Fruit fly (Drosophila melanogaster) whole organism, embryonic: ENCODE results near the gene CG15196.

Experiments
- Asciz ChIP-seq: fragments of 200-800 bp; sonication (Bioruptor generic); optimal IDR thresholded peaks from 2 replicates; lab custom pipeline; 2017; ENCODE audit warnings: missing biosample characterization, mild to moderate bottlenecking, missing genetic modification characterization, missing genetic modification reagents
- CG10543 ChIP-seq: fragments of 200-800 bp; sonication (Bioruptor generic); optimal IDR thresholded peaks from 3 replicates; lab custom pipeline; 2017; ENCODE audit warnings: missing biosample characterization, mild to moderate bottlenecking, missing genetic modification characterization, moderate library complexity
- CG10654 ChIP-seq: fragments of 200-800 bp; sonication (Bioruptor generic); optimal IDR thresholded peaks from 2 replicates; lab custom pipeline; 2016; ENCODE audit warnings: missing biosample characterization, missing genetic modification characterization
- CG11695 ChIP-seq: fragments of 200-800 bp; sonication (Bioruptor generic); IDR thresholded peaks from 3 replicates; pipeline ENCODE4 v1.3.6; 2022; ENCODE audit warnings: missing biosample characterization, missing genetic modification characterization
- CG13296 ChIP-seq: fragments of 200-800 bp; sonication (Bioruptor generic); optimal IDR thresholded peaks from 3 replicates; lab custom pipeline; 2018; ENCODE audit warnings: missing biosample characterization, mild to moderate bottlenecking, missing genetic modification characterization
- CG14710 ChIP-seq: fragments of 200-800 bp; sonication (Bioruptor generic); optimal IDR thresholded peaks from 3 replicates; lab custom pipeline; 2019; ENCODE audit warnings: missing biosample characterization, mild to moderate bottlenecking, missing genetic modification characterization, moderate library complexity
- CG17359 ChIP-seq: fragments of 200-800 bp; sonication (Bioruptor generic); optimal IDR thresholded peaks from 3 replicates; lab custom pipeline; 2018; ENCODE audit warnings: missing biosample characterization, mild to moderate bottlenecking, missing genetic modification characterization, moderate library complexity
- CG17361 ChIP-seq: fragments of 200-800 bp; sonication (Bioruptor generic); IDR thresholded peaks from 3 replicates; pipeline ENCODE4 v1.3.6; 2022; ENCODE audit warnings: missing biosample characterization, missing genetic modification characterization
- CG17385 ChIP-seq: fragments of 200-800 bp; sonication (Bioruptor generic); optimal IDR thresholded peaks from 3 replicates; lab custom pipeline; 2018; ENCODE audit warnings: missing biosample characterization, mild to moderate bottlenecking, missing genetic modification characterization
- CG17829 ChIP-seq: fragments of 200-800 bp; optimal IDR thresholded peaks from 2 replicates; lab custom pipeline; 2019; ENCODE audit warnings: missing biosample characterization, mild to moderate bottlenecking, missing genetic modification characterization, moderate library complexity
- CG2678 ChIP-seq: fragments of 200-800 bp; sonication (Bioruptor generic); optimal IDR thresholded peaks from 3 replicates; lab custom pipeline; 2019; ENCODE audit warnings: missing biosample characterization, mild to moderate bottlenecking, missing genetic modification characterization, moderate library complexity
- CG30431 ChIP-seq: fragments of 200-800 bp; sonication (Bioruptor generic); optimal IDR thresholded peaks from 2 replicates; lab custom pipeline; 2017; ENCODE audit warnings: missing biosample characterization, missing genetic modification characterization
- CG31224 ChIP-seq: fragments of 200-800 bp; sonication (Bioruptor generic); IDR thresholded peaks from 2 replicates; pipeline ENCODE4 v1.3.6; 2022; ENCODE audit warnings: missing biosample characterization, missing genetic modification characterization
- CG3163 ChIP-seq: fragments of 200-800 bp; sonication (Bioruptor generic); optimal IDR thresholded peaks from 3 replicates; lab custom pipeline; 2016; ENCODE audit warnings: missing biosample characterization, missing genetic modification characterization
- CG33557 ChIP-seq: fragments of 200-800 bp; sonication (Bioruptor generic); optimal IDR thresholded peaks from 2 replicates; lab custom pipeline; 2019; ENCODE audit warnings: missing biosample characterization, mild to moderate bottlenecking, missing genetic modification characterization, moderate library complexity
- CG34224 ChIP-seq: fragments of 200-800 bp; sonication (Bioruptor generic); IDR thresholded peaks from 3 replicates; pipeline ENCODE4 v1.3.6; 2022; ENCODE audit warnings: missing biosample characterization, missing genetic modification characterization; ENCODE audit not compliant: partially characterized antibody
- CG4404 ChIP-seq: fragments of 200-800 bp; sonication (Bioruptor generic); IDR thresholded peaks from 2 replicates; pipeline ENCODE4 v1.3.6; 2022; ENCODE audit warnings: missing biosample characterization, missing genetic modification characterization
- CG7745 ChIP-seq: fragments of 200-800 bp; sonication (Bioruptor generic); optimal IDR thresholded peaks from 2 replicates; lab custom pipeline; 2018; ENCODE audit warnings: missing biosample characterization, mild to moderate bottlenecking, missing genetic modification characterization, moderate library complexity
- CG9609 ChIP-seq: fragments of 200-800 bp; sonication (Bioruptor generic); optimal IDR thresholded peaks from 3 replicates; lab custom pipeline; 2016; ENCODE audit warnings: missing biosample characterization, missing genetic modification characterization
- CoRest ChIP-seq: fragments of 200-800 bp; sonication (Bioruptor generic); optimal IDR thresholded peaks from 3 replicates; lab custom pipeline; 2018; ENCODE audit warnings: missing biosample characterization, mild to moderate bottlenecking, missing genetic modification characterization, moderate library complexity
- Dip3 ChIP-seq: fragments of 200-800 bp; sonication (Bioruptor generic); optimal IDR thresholded peaks from 3 replicates; lab custom pipeline; 2016; ENCODE audit warnings: missing biosample characterization, missing genetic modification characterization
- Ets97D ChIP-seq: fragments of 200-800 bp; sonication (Bioruptor generic); optimal IDR thresholded peaks from 3 replicates; lab custom pipeline; 2016; ENCODE audit warnings: missing biosample characterization, missing genetic modification characterization
- H2.0 ChIP-seq: fragments of 200-800 bp; sonication (Bioruptor generic); IDR thresholded peaks from 2 replicates; pipeline ENCODE4 v1.3.6; 2022; ENCODE audit warnings: missing biosample characterization, missing genetic modification characterization
- Hr39 ChIP-seq: fragments of >200 bp; optimal IDR thresholded peaks from 2 replicates; lab custom pipeline; 2017
- Lim3 ChIP-seq: fragments of 200-800 bp; sonication (Bioruptor generic); IDR thresholded peaks from 2 replicates; pipeline ENCODE4 v1.3.6; 2022; ENCODE audit warnings: missing biosample characterization, missing genetic modification characterization
- Mrtf ChIP-seq: fragments of 200-800 bp; sonication (Bioruptor generic); IDR thresholded peaks from 3 replicates; pipeline ENCODE4 v1.3.6; 2022; ENCODE audit warnings: missing biosample characterization, missing genetic modification characterization
- NC2α ChIP-seq: fragments of 200-800 bp; sonication (Bioruptor generic); optimal IDR thresholded peaks from 2 replicates; lab custom pipeline; 2016; ENCODE audit warnings: missing biosample characterization, missing genetic modification characterization
- Nf-YC ChIP-seq: fragments of 200-800 bp; optimal IDR thresholded peaks from 3 replicates; lab custom pipeline; 2019; ENCODE audit warnings: missing biosample characterization, mild to moderate bottlenecking, missing genetic modification characterization, moderate library complexity
- Ptx1 ChIP-seq: fragments of 200-800 bp; sonication (Bioruptor generic); IDR thresholded peaks from 2 replicates; pipeline ENCODE4 v1.3.6; 2022; ENCODE audit warnings: missing biosample characterization, missing genetic modification characterization
- Rfx ChIP-seq: fragments of 200-800 bp; sonication (Bioruptor generic); IDR thresholded peaks from 2 replicates; pipeline ENCODE4 v1.3.6; 2022; ENCODE audit warnings: missing biosample characterization, missing genetic modification characterization
- ara ChIP-seq: fragments of 200-800 bp; sonication (Bioruptor generic); IDR thresholded peaks from 2 replicates; pipeline ENCODE4 v1.3.6; 2022; ENCODE audit warnings: missing biosample characterization, missing genetic modification characterization
- ato ChIP-seq: fragments of 200-800 bp; sonication (Bioruptor generic); IDR thresholded peaks from 2 replicates; pipeline ENCODE4 v1.3.6; 2022; ENCODE audit warnings: missing biosample characterization, missing genetic modification characterization; ENCODE audit not compliant: partially characterized antibody
- crol ChIP-seq: fragments of 200-800 bp; sonication (Bioruptor generic); IDR thresholded peaks from 2 replicates; pipeline ENCODE4 v1.3.6; 2022; ENCODE audit warnings: missing biosample characterization, missing genetic modification characterization
- eve ChIP-seq, 2 experiments: fragments of >200 bp; optimal IDR thresholded peaks; 2 replicates each; lab custom pipeline; 2017; ENCODE audit warnings: missing biosample characterization in 2 of 2, missing genetic modification characterization in 2 of 2
- ewg ChIP-seq: fragments of 200-800 bp; sonication (Bioruptor generic); optimal IDR thresholded peaks from 3 replicates; lab custom pipeline; 2017; ENCODE audit warnings: mild to moderate bottlenecking, missing biosample characterization, missing genetic modification reagents, missing genetic modification characterization
- fd3F ChIP-seq: fragments of 200-800 bp; sonication (Bioruptor generic); optimal IDR thresholded peaks from 2 replicates; lab custom pipeline; 2018; ENCODE audit warnings: missing biosample characterization, mild to moderate bottlenecking, missing genetic modification characterization, moderate library complexity
- fu2 ChIP-seq: fragments of 200-800 bp; sonication (Bioruptor generic); optimal IDR thresholded peaks from 2 replicates; lab custom pipeline; 2016; ENCODE audit warnings: missing biosample characterization, missing genetic modification characterization
- gem ChIP-seq: fragments of 200-800 bp; sonication (Bioruptor generic); optimal IDR thresholded peaks from 2 replicates; lab custom pipeline; 2019; ENCODE audit warnings: missing biosample characterization, mild to moderate bottlenecking, missing genetic modification characterization, moderate library complexity
- hbn ChIP-seq: fragments of 200-800 bp; sonication (Bioruptor generic); IDR thresholded peaks from 2 replicates; pipeline ENCODE4 v1.3.6; 2022; ENCODE audit warnings: missing biosample characterization, missing genetic modification characterization; ENCODE audit not compliant: partially characterized antibody
- lmd ChIP-seq: fragments of 200-800 bp; sonication (Bioruptor generic); IDR thresholded peaks from 2 replicates; pipeline ENCODE4 v1.3.6; 2022; ENCODE audit warnings: missing biosample characterization, missing genetic modification characterization
- nom ChIP-seq: fragments of 200-800 bp; sonication (Bioruptor generic); optimal IDR thresholded peaks from 2 replicates; lab custom pipeline; 2017; ENCODE audit warnings: missing biosample characterization, missing genetic modification characterization, mild to moderate bottlenecking, moderate library complexity, missing genetic modification reagents
- onecut ChIP-seq: fragments of 200-800 bp; sonication (Bioruptor generic); IDR thresholded peaks from 2 replicates; pipeline ENCODE4 v1.3.6; 2022; ENCODE audit warnings: missing biosample characterization, missing genetic modification characterization
- pan ChIP-seq, 4 experiments: fragments of >200 bp in 3 of 4; fragments of 200-800 bp in 1 of 4; sonication (Bioruptor generic) in 1 of 4; optimal IDR thresholded peaks in 3 of 4; IDR thresholded peaks in 1 of 4; 2 replicates each; pipeline versions ENCODE4 v1.3.6 to Lab custom; 2017 to 2022; ENCODE audit warnings: missing biosample characterization in 2 of 4, missing genetic modification characterization in 2 of 4, mixed read lengths in 1 of 4
- pb ChIP-seq: fragments of 200-800 bp; sonication (Bioruptor generic); optimal IDR thresholded peaks from 3 replicates; lab custom pipeline; 2016; ENCODE audit warnings: missing biosample characterization, missing genetic modification characterization
- repo ChIP-seq: fragments of 200-800 bp; sonication (Bioruptor generic); optimal IDR thresholded peaks from 2 replicates; lab custom pipeline; 2016; ENCODE audit warnings: missing biosample characterization, missing genetic modification characterization
- sd ChIP-seq: fragments of 200-800 bp; sonication (Bioruptor generic); optimal IDR thresholded peaks from 3 replicates; lab custom pipeline; 2018; ENCODE audit warnings: missing biosample characterization, mild to moderate bottlenecking, missing genetic modification characterization, moderate library complexity
- sens ChIP-seq: fragments of 200-800 bp; sonication (Bioruptor generic); peaks from one replicate; lab custom pipeline; 2016; ENCODE audit warnings: missing biosample characterization, missing genetic modification characterization
- slp2 ChIP-seq: fragments of 200-800 bp; sonication (Bioruptor generic); optimal IDR thresholded peaks from 2 replicates; lab custom pipeline; 2016; ENCODE audit warnings: missing biosample characterization, missing genetic modification characterization
- ssp ChIP-seq: fragments of 200-800 bp; sonication (Bioruptor generic); IDR thresholded peaks from 2 replicates; pipeline ENCODE4 v1.3.6; 2022; ENCODE audit warnings: missing biosample characterization, missing genetic modification characterization
- tap ChIP-seq: fragments of 200-800 bp; optimal IDR thresholded peaks from 3 replicates; lab custom pipeline; 2019; ENCODE audit warnings: missing biosample characterization, mild to moderate bottlenecking, missing genetic modification characterization, moderate library complexity
- ttk ChIP-seq: fragments of 200-800 bp; sonication (Bioruptor generic); IDR thresholded peaks from 2 replicates; pipeline ENCODE4 v2.1.2; 2022; ENCODE audit warnings: missing biosample characterization, missing genetic modification characterization

Gene CG15196

DNA sequence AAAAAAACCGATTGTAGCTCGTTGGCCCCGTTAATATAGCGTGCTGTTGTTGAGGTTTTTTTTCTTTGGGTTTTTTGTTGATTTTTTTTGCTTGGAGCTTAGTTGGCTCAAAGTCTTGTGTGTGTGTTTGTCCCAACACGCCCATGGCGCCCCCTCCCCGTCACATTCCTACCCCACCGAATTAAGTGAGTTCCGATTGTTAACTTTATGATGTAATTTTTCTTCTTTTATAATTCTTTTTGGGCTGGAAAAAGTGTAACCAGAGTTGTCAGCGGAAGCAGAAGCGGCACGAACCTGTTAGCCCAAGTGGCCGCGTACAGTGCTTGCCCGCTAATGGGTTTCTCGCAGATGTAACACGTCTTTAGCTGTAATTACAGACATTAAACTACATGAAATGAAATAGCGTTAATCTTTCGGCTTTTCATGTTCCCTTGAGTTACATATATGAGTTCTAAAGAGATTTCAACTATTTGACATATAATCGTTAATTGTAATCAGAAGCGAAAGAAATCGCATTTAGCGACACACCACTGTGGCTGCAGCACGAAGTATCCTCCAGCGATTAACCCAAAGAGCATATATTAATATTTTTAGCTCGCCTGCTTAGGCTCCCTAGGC lies 16.6 kb upstream of the CG15196 start (continued):
- no peak for TF ChIP-seq ara (GFP tag; lab: Robert Waterston, UW)
- no peak for TF ChIP-seq nom (GFP tag; lab: Kevin White, UChicago)
- TF ChIP-seq ttk: no peak
- TF ChIP-seq Ptx1 (GFP tag; lab: Robert Waterston, UW): 0 out of 2 replicates have a peak, but pooled peaks have one; percentile 29
- TF ChIP-seq Rfx (GFP tag; lab: Robert Waterston, UW): 0 out of 2 replicates have a peak, but pooled peaks have one; percentile 55
- no peak for TF ChIP-seq CG30431 (GFP tag; lab: Kevin White, UChicago)
- TF ChIP-seq onecut: no peak
- TF ChIP-seq Mrtf (GFP tag; lab: Robert Waterston, UW): no peak
- TF ChIP-seq gem (tag; lab: Kevin White, UChicago): peak; percentile 49
- no peak for TF ChIP-seq slp2 (GFP tag; lab: Kevin White, UChicago)
- TF ChIP-seq CG31224 (GFP tag; lab: Robert Waterston, UW): no peak
- no peak for TF ChIP-seq CoRest (tag; lab: Kevin White, UChicago)
- no peak for TF ChIP-seq CG4404 (GFP tag; lab: Robert Waterston, UW)
- no peak for TF ChIP-seq lmd (GFP tag; lab: Robert Waterston, UW)
- no peak for TF ChIP-seq hbn
- no peak for TF ChIP-seq CG13296 (GFP tag; lab: Kevin White, UChicago)
- no peak for TF ChIP-seq ato (GFP tag; lab: Robert Waterston, UW)
- no peak for TF ChIP-seq pan (optimal IDR thresholded peaks at IDR 0.05; lab: Kevin White, UChicago)
- no peak for TF ChIP-seq pan (GFP tag; optimal IDR thresholded peaks at IDR 0.05 in 1 of 2, IDR thresholded peaks at IDR 0.05 in 1 of 2)
- TF ChIP-seq Ets97D (GFP tag; lab: Kevin White, UChicago): no peak
- no peak for TF ChIP-seq CG9609 (GFP tag; lab: Kevin White, UChicago)
- no peak for TF ChIP-seq CG2678 (tag; lab: Kevin White, UChicago)
- TF ChIP-seq sens (GFP tag; lab: Kevin White, UChicago): peak; percentile 53
- TF ChIP-seq pb: no peak
- no peak for TF ChIP-seq CG7745 (tag; lab: Kevin White, UChicago)
- no peak for TF ChIP-seq fd3F (GFP tag; lab: Kevin White, UChicago)
- no peak for TF ChIP-seq CG17359 (tag; lab: Kevin White, UChicago)
- no peak for TF ChIP-seq Lim3 (GFP tag; lab: Robert Waterston, UW)
- no peak for TF ChIP-seq Dip3 (GFP tag; lab: Kevin White, UChicago)
- no peak for TF ChIP-seq NC2α
- no peak for TF ChIP-seq CG11695
- no peak for TF ChIP-seq tap (tag; lab: Kevin White, UChicago)
- TF ChIP-seq CG34224 (GFP tag; lab: Robert Waterston, UW): no peak
- peak; percentile 96 for TF ChIP-seq sd (tag; lab: Kevin White, UChicago)
- peak; percentile 2 for TF ChIP-seq Nf-YC (tag; lab: Kevin White, UChicago)
- TF ChIP-seq CG17361 (GFP tag; lab: Robert Waterston, UW): no peak
- no peak for TF ChIP-seq CG3163 (GFP tag; lab: Kevin White, UChicago)
- TF ChIP-seq fu2 (GFP tag; lab: Kevin White, UChicago): no peak
- no peak for TF ChIP-seq ewg (GFP tag; lab: Kevin White, UChicago)
- TF ChIP-seq CG17829 (tag; lab: Kevin White, UChicago): no peak
- no peak for TF ChIP-seq Hr39 (lab: Kevin White, UChicago)
- TF ChIP-seq ssp (GFP tag; lab: Robert Waterston, UW): no peak
- no peak for TF ChIP-seq CG33557 (GFP tag; lab: Kevin White, UChicago)
- TF ChIP-seq crol (GFP tag; lab: Robert Waterston, UW): peak; percentile 48; the same call in 1 of the 2 replicates
- TF ChIP-seq eve (GFP tag; optimal IDR thresholded peaks at IDR 0.05; lab: Kevin White, UChicago): no peak
- peak; percentile 32 for TF ChIP-seq CG10543 (GFP tag; lab: Kevin White, UChicago)
- TF ChIP-seq Asciz (GFP tag; lab: Kevin White, UChicago): no peak
- no peak for TF ChIP-seq CG10654 (GFP tag; lab: Kevin White, UChicago)
- no peak for TF ChIP-seq CG17385 (GFP tag; lab: Kevin White, UChicago)
- no peak for TF ChIP-seq H2.0 (GFP tag; lab: Robert Waterston, UW)
- TF ChIP-seq repo: no peak
- no peak for TF ChIP-seq CG14710
